Fruit fly (Drosophila melanogaster) whole organism, prepupa: ENCODE results near the gene CG34353.

Experiments used
- CG11294 ChIP-seq: fragments of 200-800 bp; sonication (Bioruptor generic); IDR thresholded peaks from 2 replicates; pipeline ENCODE4 v1.3.6; 2022; ENCODE audit warnings: missing biosample characterization, missing genetic modification characterization
- CG11762 ChIP-seq: fragments of 200-800 bp; sonication (Bioruptor generic); optimal IDR thresholded peaks from 3 replicates; lab custom pipeline; 2016; ENCODE audit warnings: missing biosample characterization, missing genetic modification characterization; ENCODE audit not compliant: insufficient read depth
- CG11902 ChIP-seq: fragments of 200-800 bp; sonication (Bioruptor generic); optimal IDR thresholded peaks from 3 replicates; lab custom pipeline; 2016; ENCODE audit warnings: missing biosample characterization, missing genetic modification characterization
- CG15336 ChIP-seq: fragments of 200-800 bp; sonication (Bioruptor generic); IDR thresholded peaks from 2 replicates; pipeline ENCODE4 v1.3.6; 2022; ENCODE audit warnings: missing biosample characterization, missing genetic modification characterization
- CG16779 ChIP-seq: fragments of 200-800 bp; sonication (Bioruptor generic); optimal IDR thresholded peaks from 3 replicates; lab custom pipeline; 2017; ENCODE audit warnings: missing biosample characterization, mild to moderate bottlenecking, missing genetic modification characterization
- CG32006 ChIP-seq: fragments of 200-800 bp; sonication (Bioruptor generic); optimal IDR thresholded peaks from 3 replicates; lab custom pipeline; 2017; ENCODE audit warnings: missing biosample characterization, mild to moderate bottlenecking, missing genetic modification characterization
- CG4318 ChIP-seq: fragments of 200-800 bp; sonication (Bioruptor generic); optimal IDR thresholded peaks from 3 replicates; lab custom pipeline; 2017; ENCODE audit warnings: missing biosample characterization, mild to moderate bottlenecking, missing genetic modification characterization
- CG6163 ChIP-seq: fragments of 200-800 bp; sonication (Bioruptor generic); IDR thresholded peaks from 3 replicates; pipeline ENCODE4 v1.3.6; 2022; ENCODE audit warnings: missing biosample characterization, missing genetic modification characterization
- CG7368 ChIP-seq: fragments of 200-800 bp; sonication (Bioruptor generic); optimal IDR thresholded peaks from 3 replicates; lab custom pipeline; 2016; ENCODE audit warnings: missing biosample characterization, missing genetic modification characterization
- CG8119 ChIP-seq: fragments of 200-800 bp; sonication (Bioruptor generic); IDR thresholded peaks from 3 replicates; pipeline ENCODE4 v1.3.6; 2022; ENCODE audit warnings: missing biosample characterization, missing genetic modification characterization
- Eip78C ChIP-seq: fragments of 200-800 bp; sonication (Bioruptor generic); peaks from one replicate; lab custom pipeline; 2016; ENCODE audit warnings: missing biosample characterization, missing genetic modification characterization
- Eip93F ChIP-seq: fragments of 200-800 bp; sonication (Bioruptor generic); optimal IDR thresholded peaks from 2 replicates; lab custom pipeline; 2016; ENCODE audit warnings: missing biosample characterization, mild to moderate bottlenecking, missing genetic modification characterization
- Ets21C ChIP-seq: fragments of 200-800 bp; sonication (Bioruptor generic); optimal IDR thresholded peaks from 3 replicates; lab custom pipeline; 2016; ENCODE audit warnings: missing biosample characterization, missing genetic modification characterization
- Ets96B ChIP-seq: fragments of 200-800 bp; optimal IDR thresholded peaks from 2 replicates; lab custom pipeline; 2019; ENCODE audit warnings: missing biosample characterization, mild to moderate bottlenecking, missing genetic modification characterization, moderate library complexity
- Gug ChIP-seq: fragments of 200-800 bp; sonication (Bioruptor generic); IDR thresholded peaks from 2 replicates; pipeline ENCODE4 v1.3.6; 2022; ENCODE audit warnings: missing biosample characterization, missing genetic modification characterization
- Hr38 ChIP-seq: sonication (Bioruptor generic); optimal IDR thresholded peaks from 2 replicates; lab custom pipeline; 2016; ENCODE audit warnings: missing biosample characterization, missing genetic modification characterization
- Hr4 ChIP-seq: fragments of 200-800 bp; sonication (Bioruptor generic); optimal IDR thresholded peaks from 3 replicates; lab custom pipeline; 2016; ENCODE audit warnings: missing biosample characterization, missing genetic modification characterization
- Met ChIP-seq: fragments of 200-800 bp; sonication (Bioruptor generic); optimal IDR thresholded peaks from 3 replicates; lab custom pipeline; 2016; ENCODE audit warnings: missing biosample characterization, missing genetic modification characterization
- OdsH ChIP-seq: fragments of 200-800 bp; sonication (Bioruptor generic); optimal IDR thresholded peaks from 3 replicates; lab custom pipeline; 2016; ENCODE audit warnings: missing biosample characterization, missing genetic modification characterization
- Sox102F ChIP-seq: fragments of 200-800 bp; sonication (Bioruptor generic); optimal IDR thresholded peaks from 2 replicates; lab custom pipeline; 2016; ENCODE audit warnings: missing biosample characterization, mild to moderate bottlenecking, missing genetic modification characterization
- Sox14 ChIP-seq: fragments of 200-800 bp; sonication (Bioruptor generic); optimal IDR thresholded peaks from 3 replicates; lab custom pipeline; 2016; ENCODE audit warnings: missing biosample characterization, missing genetic modification characterization
- Sox15 ChIP-seq: fragments of 200-800 bp; sonication (Bioruptor generic); optimal IDR thresholded peaks from 3 replicates; lab custom pipeline; 2016; ENCODE audit warnings: missing biosample characterization, missing genetic modification characterization
- acj6 ChIP-seq: fragments of 200-800 bp; sonication (Bioruptor generic); optimal IDR thresholded peaks from 3 replicates; lab custom pipeline; 2016; ENCODE audit warnings: missing biosample characterization, missing genetic modification characterization
- dac ChIP-seq: fragments of 200-800 bp; sonication (Bioruptor generic); optimal IDR thresholded peaks from 2 replicates; lab custom pipeline; 2017; ENCODE audit warnings: missing biosample characterization, mild to moderate bottlenecking, missing genetic modification characterization
- dsx ChIP-seq: fragments of 200-800 bp; optimal IDR thresholded peaks from 3 replicates; lab custom pipeline; 2019; ENCODE audit warnings: missing biosample characterization, mild to moderate bottlenecking, missing genetic modification characterization, moderate library complexity; ENCODE audit not compliant: poor library complexity, severe bottlenecking
- esn ChIP-seq: fragments of 200-800 bp; sonication (Bioruptor generic); optimal IDR thresholded peaks from 2 replicates; lab custom pipeline; 2016; ENCODE audit warnings: missing biosample characterization, mild to moderate bottlenecking, missing genetic modification characterization, moderate library complexity
- fd59A ChIP-seq: fragments of 200-800 bp; sonication (Bioruptor generic); optimal IDR thresholded peaks from 2 replicates; lab custom pipeline; 2017; ENCODE audit warnings: missing biosample characterization, mild to moderate bottlenecking, missing genetic modification characterization, missing genetic modification reagents
- fd85E ChIP-seq: fragments of 200-800 bp; sonication (Bioruptor generic); optimal IDR thresholded peaks from 3 replicates; lab custom pipeline; 2016; ENCODE audit warnings: missing biosample characterization, missing genetic modification characterization
- fkh ChIP-seq: fragments of 200-800 bp; sonication (Bioruptor generic); optimal IDR thresholded peaks from 3 replicates; lab custom pipeline; 2017; ENCODE audit warnings: missing biosample characterization, mild to moderate bottlenecking, missing genetic modification characterization, moderate library complexity
- net ChIP-seq: fragments of 200-800 bp; sonication (Bioruptor generic); optimal IDR thresholded peaks from 3 replicates; lab custom pipeline; 2016; ENCODE audit warnings: missing biosample characterization, missing genetic modification characterization
- pdm3 ChIP-seq: fragments of 200-800 bp; sonication (Bioruptor generic); optimal IDR thresholded peaks from 3 replicates; lab custom pipeline; 2016; ENCODE audit warnings: missing biosample characterization, missing genetic modification characterization
- spab ChIP-seq: fragments of 200-800 bp; sonication (Bioruptor generic); optimal IDR thresholded peaks from 2 replicates; lab custom pipeline; 2017; ENCODE audit warnings: missing biosample characterization, mild to moderate bottlenecking, missing genetic modification characterization, missing genetic modification reagents
- svp ChIP-seq: fragments of 200-800 bp; sonication (Bioruptor generic); peaks from one replicate; lab custom pipeline; 2016; ENCODE audit warnings: missing biosample characterization, missing genetic modification characterization
- topi ChIP-seq: fragments of 200-800 bp; sonication (Bioruptor generic); optimal IDR thresholded peaks from 3 replicates; lab custom pipeline; 2016; ENCODE audit warnings: missing biosample characterization, missing genetic modification characterization

CG34353 gene

DNA sequence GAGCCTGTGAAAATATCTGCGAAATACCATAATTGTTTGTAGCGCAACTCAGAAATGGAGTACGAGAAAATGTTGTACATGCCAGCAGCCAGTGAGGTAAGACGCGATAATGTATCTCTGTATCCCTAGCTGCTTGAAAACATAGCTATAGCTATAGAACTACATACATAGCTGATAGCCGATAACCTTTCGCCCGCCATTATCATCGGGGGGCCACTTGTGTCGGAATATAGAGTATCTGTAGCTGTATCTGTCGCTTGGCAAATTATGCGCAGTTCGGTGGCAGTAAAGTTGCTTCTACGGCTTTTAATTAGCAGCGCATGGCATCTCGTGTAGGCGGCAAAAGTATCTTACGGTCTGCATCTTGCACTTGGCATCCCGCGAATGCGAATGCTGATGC lies 168.6 kb downstream of the CG34353 start:
- TF ChIP-seq Ets96B (tag; lab: Kevin White, UChicago) = no peak
- no peak for TF ChIP-seq Gug
- no peak for TF ChIP-seq OdsH
- TF ChIP-seq svp (GFP tag; lab: Kevin White, UChicago) = peak; percentile 98

DNA sequence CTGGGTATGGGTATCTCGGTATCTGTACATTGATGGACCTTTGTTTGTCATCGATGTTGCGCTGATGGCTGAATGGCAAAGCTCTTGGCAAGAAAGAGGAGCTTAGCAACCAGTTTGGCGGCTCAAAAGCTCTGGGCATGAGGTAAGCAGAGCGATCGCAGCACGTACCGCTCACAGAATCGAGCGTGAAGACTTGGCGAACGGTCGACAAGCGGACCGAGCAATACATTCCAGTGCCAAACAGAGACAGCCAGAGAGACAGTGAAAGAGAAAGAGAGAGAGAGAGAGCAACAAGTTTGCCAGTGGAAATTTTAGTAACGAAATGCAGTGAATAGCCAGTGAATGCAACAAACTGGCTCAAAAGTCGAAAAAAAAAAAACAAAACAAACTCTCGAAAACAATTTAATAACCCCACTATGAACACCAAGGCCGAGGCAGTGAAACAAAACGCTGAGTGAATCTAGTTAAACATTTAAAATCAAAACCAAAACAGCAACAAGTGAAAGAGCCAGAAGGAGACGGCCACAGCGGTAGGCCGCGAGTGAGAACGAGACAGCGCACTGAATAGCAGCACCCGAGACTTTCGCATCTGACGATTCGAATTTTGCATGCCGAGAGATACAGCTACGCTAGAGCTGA lies 169.2 kb downstream of the CG34353 start, which contains the start of gene Ets98B:
Gene Ets98B, plus strand, starts transcription at position 172 of the 639 bp plus-strand sequence.
- TF ChIP-seq fd59A (GFP tag; lab: Kevin White, UChicago) (no peak), fkh (GFP tag; lab: Kevin White, UChicago) (no peak), CG16779 (tag; lab: Kevin White, UChicago) (no peak), net (peak; percentile 12), CG7368 (GFP tag; lab: Kevin White, UChicago) (no peak), CG11294 (GFP tag; lab: Robert Waterston, UW) (no peak), Eip78C (GFP tag; lab: Kevin White, UChicago) (peak; percentile 80), topi (GFP tag; lab: Kevin White, UChicago) (no peak), CG11902 (GFP tag; lab: Kevin White, UChicago) (no peak), Sox15 (GFP tag; lab: Kevin White, UChicago) (no peak), CG11762 (no peak), dac (GFP tag; lab: Kevin White, UChicago) (no peak), Hr4 (no peak), CG32006 (GFP tag; lab: Kevin White, UChicago) (no peak), Sox14 (GFP tag; lab: Kevin White, UChicago) (peak; percentile 14), Ets21C (GFP tag; lab: Kevin White, UChicago) (no peak), Hr38 (GFP tag; lab: Kevin White, UChicago) (no peak), esn (GFP tag; lab: Kevin White, UChicago) (no peak), Eip93F (GFP tag; lab: Kevin White, UChicago) (no peak), CG15336 (GFP tag; lab: Robert Waterston, UW) (peak; percentile 23; the same call in 1 of the 2 replicates), Ets96B (tag; lab: Kevin White, UChicago) (no peak), dsx (GFP tag; lab: Kevin White, UChicago) (peak; percentile 21), spab (no peak), fd85E (GFP tag; lab: Kevin White, UChicago) (no peak), acj6 (GFP tag; lab: Kevin White, UChicago) (no peak), pdm3 (GFP tag; lab: Kevin White, UChicago) (no peak), Met (GFP tag; lab: Kevin White, UChicago) (peak; percentile 15), CG6163 (GFP tag; lab: Robert Waterston, UW) (0 out of 3 replicates have a peak, but pooled peaks have one; percentile 38), Sox102F (GFP tag; lab: Kevin White, UChicago) (no peak), CG4318 (GFP tag; lab: Kevin White, UChicago) (no peak), CG8119 (GFP tag; lab: Robert Waterston, UW) (no peak)
- TF ChIP-seq, all 60 proteins: peak for 7
